Worm (Caenorhabditis elegans) whole organism, L4 larva: ENCODE results near the gene gldi-9.

Experiments used
- F10B5.3 ChIP-seq: sonication (generic microtip); optimal IDR thresholded peaks from 2 replicates; lab custom pipeline; 2016; ENCODE audit warnings: mild to moderate bottlenecking, missing genetic modification characterization, missing compliant biosample characterization
- F26F4.8 ChIP-seq: fragments of 200-800 bp; sonication (Bioruptor generic); conservative IDR thresholded peaks from 2 replicates; pipeline ENCODE4 v1.3.6; 2022; ENCODE audit warnings: missing genetic modification characterization, missing compliant biosample characterization
- F49E8.2 ChIP-seq: sonication (generic microtip); optimal IDR thresholded peaks from 2 replicates; lab custom pipeline; 2016; ENCODE audit warnings: missing compliant biosample characterization, mild to moderate bottlenecking, missing genetic modification characterization, borderline replicate concordance
- R02D3.7 ChIP-seq: fragments of 150-350 bp; sonication (generic microtip); optimal IDR thresholded peaks from 3 replicates; lab custom pipeline; 2014; ENCODE audit warnings: missing biosample characterization, missing genetic modification characterization
- T20F7.1 ChIP-seq: fragments of 200-800 bp; sonication (Bioruptor generic); optimal IDR thresholded peaks from 2 replicates; lab custom pipeline; 2018; ENCODE audit warnings: mild to moderate bottlenecking, missing genetic modification characterization, missing compliant biosample characterization
- Y5F2A.4 ChIP-seq: fragments of 200-800 bp; sonication (Bioruptor generic); optimal IDR thresholded peaks from 2 replicates; lab custom pipeline; 2018; ENCODE audit warnings: mild to moderate bottlenecking, missing genetic modification characterization, missing compliant biosample characterization
- aha-1 ChIP-seq: fragments of 150-350 bp; peaks from one replicate; lab custom pipeline; 2014; ENCODE audit warnings: missing biosample characterization, missing genetic modification characterization
- aly-2 ChIP-seq: sonication (generic microtip); optimal IDR thresholded peaks from 2 replicates; lab custom pipeline; 2018; ENCODE audit warnings: missing biosample characterization, missing genetic modification characterization
- ceh-28 ChIP-seq: fragments of 150-350 bp; optimal IDR thresholded peaks from 2 replicates; lab custom pipeline; 2014; ENCODE audit warnings: missing biosample characterization, missing genetic modification reagents, missing genetic modification characterization
- ceh-44 ChIP-seq: fragments of 200-800 bp; sonication (Bioruptor generic); IDR thresholded peaks from 2 replicates; pipeline ENCODE4 v1.3.6; 2022; ENCODE audit warnings: missing genetic modification reagents, missing genetic modification characterization, missing compliant biosample characterization
- ceh-62 ChIP-seq: sonication (generic microtip); optimal IDR thresholded peaks from 2 replicates; lab custom pipeline; 2017; ENCODE audit warnings: missing biosample characterization, missing genetic modification characterization
- ctbp-1 ChIP-seq: fragments of 200-800 bp; sonication (Bioruptor generic); IDR thresholded peaks from 2 replicates; pipeline ENCODE4 v1.3.6; 2022; ENCODE audit warnings: missing genetic modification reagents, missing genetic modification characterization, missing compliant biosample characterization
- daf-16 ChIP-seq, 3 experiments: sonication (generic microtip); optimal IDR thresholded peaks; 2 replicates each; lab custom pipeline; 2016 to 2017; ENCODE audit warnings: missing genetic modification characterization in 3 of 3, missing genetic modification reagents in 3 of 3, mild to moderate bottlenecking in 2 of 3, missing compliant biosample characterization in 2 of 3, missing biosample characterization in 1 of 3, moderate library complexity in 1 of 3
- daf-19 ChIP-seq: fragments of 200-800 bp; sonication (Bioruptor generic); conservative IDR thresholded peaks from 2 replicates; pipeline ENCODE4 v1.3.6; 2022; ENCODE audit warnings: missing genetic modification characterization, missing compliant biosample characterization
- daf-8 ChIP-seq: fragments of 200-800 bp; sonication (Bioruptor generic); IDR thresholded peaks from 2 replicates; pipeline ENCODE4 v1.3.6; 2022; ENCODE audit warnings: missing genetic modification characterization, missing compliant biosample characterization
- dmd-6 ChIP-seq: fragments of 200-800 bp; sonication (Bioruptor generic); IDR thresholded peaks from 2 replicates; pipeline ENCODE4 v1.3.6; 2022; ENCODE audit warnings: missing genetic modification reagents, missing genetic modification characterization, missing compliant biosample characterization
- dve-1 ChIP-seq: sonication (generic microtip); optimal IDR thresholded peaks from 2 replicates; lab custom pipeline; 2017; ENCODE audit warnings: antibody characterized with exemption, mild to moderate bottlenecking, missing genetic modification characterization, missing compliant biosample characterization; ENCODE audit not compliant: insufficient read depth
- fos-1 ChIP-seq: fragments of 150-350 bp; optimal IDR thresholded peaks from 2 replicates; lab custom pipeline; 2014; ENCODE audit warnings: missing biosample characterization, missing genetic modification characterization
- hlh-11 ChIP-seq: fragments of 200-800 bp; sonication (Bioruptor generic); optimal IDR thresholded peaks from 2 replicates; lab custom pipeline; 2018; ENCODE audit warnings: mild to moderate bottlenecking, missing genetic modification characterization, missing compliant biosample characterization
- jun-1 ChIP-seq: fragments of 150-350 bp; optimal IDR thresholded peaks from 2 replicates; lab custom pipeline; 2014; ENCODE audit warnings: missing biosample characterization, missing genetic modification reagents, missing genetic modification characterization
- lin-1 ChIP-seq: fragments of 200-800 bp; sonication (Bioruptor generic); IDR thresholded peaks from 2 replicates; pipeline ENCODE4 v1.3.6; 2022; ENCODE audit warnings: missing genetic modification reagents, missing genetic modification characterization, missing compliant biosample characterization
- lin-15B ChIP-seq: fragments of 150-350 bp; sonication (generic microtip); optimal IDR thresholded peaks from 3 replicates; lab custom pipeline; 2014; ENCODE audit warnings: missing biosample characterization, missing genetic modification characterization
- lin-38 ChIP-seq: fragments of 200-800 bp; sonication (Bioruptor generic); IDR thresholded peaks from 2 replicates; pipeline ENCODE4 v1.3.6; 2022; ENCODE audit warnings: missing genetic modification reagents, missing genetic modification characterization, missing compliant biosample characterization
- lir-3 ChIP-seq: sonication (generic microtip); optimal IDR thresholded peaks from 2 replicates; lab custom pipeline; 2016; ENCODE audit warnings: mild to moderate bottlenecking, missing genetic modification characterization, missing compliant biosample characterization
- lsy-2 ChIP-seq, 2 experiments: fragments of 150-350 bp in 1 of 2; sonication (generic microtip) in 1 of 2; optimal IDR thresholded peaks; 2 replicates each; lab custom pipeline; 2014 to 2017; ENCODE audit warnings: missing biosample characterization in 2 of 2, missing genetic modification characterization in 2 of 2
- mdl-1 ChIP-seq, 2 experiments: fragments of 150-350 bp in 1 of 2; sonication (generic microtip) in 1 of 2; optimal IDR thresholded peaks; 2 replicates each; lab custom pipeline; 2014 to 2017; ENCODE audit warnings: missing biosample characterization in 2 of 2, missing genetic modification characterization in 2 of 2
- mes-2 ChIP-seq: sonication (generic microtip); optimal IDR thresholded peaks from 2 replicates; lab custom pipeline; 2016; ENCODE audit warnings: missing genotype, mild to moderate bottlenecking, missing genetic modification characterization, missing compliant biosample characterization; ENCODE audit not compliant: poor library complexity, severe bottlenecking
- nhr-102 ChIP-seq: sonication (generic microtip); optimal IDR thresholded peaks from 2 replicates; lab custom pipeline; 2016; ENCODE audit warnings: mild to moderate bottlenecking, missing genetic modification characterization, moderate library complexity, missing compliant biosample characterization
- nhr-28 ChIP-seq: fragments of 150-350 bp; optimal IDR thresholded peaks from 2 replicates; lab custom pipeline; 2014; ENCODE audit warnings: missing biosample characterization, missing genetic modification characterization
- nhr-48 ChIP-seq: sonication (generic microtip); optimal IDR thresholded peaks from 2 replicates; lab custom pipeline; 2016; ENCODE audit warnings: mild to moderate bottlenecking, missing genetic modification characterization, missing compliant biosample characterization
- nhr-77 ChIP-seq: fragments of 150-350 bp; optimal IDR thresholded peaks from 2 replicates; lab custom pipeline; 2014; ENCODE audit warnings: missing biosample characterization, missing genetic modification characterization
- php-3 ChIP-seq: fragments of 200-800 bp; sonication (Bioruptor generic); IDR thresholded peaks from 2 replicates; pipeline ENCODE4 v1.3.6; 2022; ENCODE audit warnings: missing genetic modification reagents, missing genetic modification characterization, missing compliant biosample characterization
- pqm-1 ChIP-seq: sonication (generic microtip); optimal IDR thresholded peaks from 2 replicates; lab custom pipeline; 2017; ENCODE audit warnings: missing biosample characterization, missing genetic modification characterization
- rbr-2 ChIP-seq: sonication (generic microtip); optimal IDR thresholded peaks from 2 replicates; lab custom pipeline; 2016; ENCODE audit warnings: missing genotype, missing genetic modification characterization, missing compliant biosample characterization
- saeg-2 ChIP-seq: fragments of 200-800 bp; sonication (Bioruptor generic); IDR thresholded peaks from 2 replicates; pipeline ENCODE4 v1.3.6; 2022; ENCODE audit warnings: missing genetic modification reagents, missing genetic modification characterization, missing compliant biosample characterization
- set-16 ChIP-seq: fragments of 200-800 bp; sonication (Bioruptor generic); IDR thresholded peaks from 2 replicates; pipeline ENCODE4 v1.3.6; 2022; ENCODE audit warnings: missing genetic modification reagents, missing genetic modification characterization, missing compliant biosample characterization
- skn-1 ChIP-seq: fragments of 150-350 bp; optimal IDR thresholded peaks from 2 replicates; lab custom pipeline; 2014; ENCODE audit warnings: missing biosample characterization, missing genetic modification characterization
- snpc-1.2 ChIP-seq: fragments of 200-800 bp; sonication (Bioruptor generic); IDR thresholded peaks from 2 replicates; pipeline ENCODE4 v1.3.6; 2022; ENCODE audit warnings: missing genetic modification reagents, missing genetic modification characterization, missing compliant biosample characterization
- tra-1 ChIP-seq: fragments of 200-800 bp; sonication (Bioruptor generic); IDR thresholded peaks from 2 replicates; pipeline ENCODE4 v1.3.6; 2022; ENCODE audit warnings: missing genetic modification reagents, missing genetic modification characterization, missing compliant biosample characterization
- unc-130 ChIP-seq: sonication (generic microtip); optimal IDR thresholded peaks from 2 replicates; lab custom pipeline; 2016; ENCODE audit warnings: missing genetic modification reagents, missing genetic modification characterization, missing compliant biosample characterization
- zfp-3 ChIP-seq: fragments of 200-800 bp; sonication (Bioruptor generic); conservative IDR thresholded peaks from 2 replicates; pipeline ENCODE4 v1.3.6; 2022; ENCODE audit warnings: missing genetic modification reagents, missing genetic modification characterization, missing compliant biosample characterization
- ztf-11 ChIP-seq: fragments of 150-350 bp; optimal IDR thresholded peaks from 2 replicates; lab custom pipeline; 2014; ENCODE audit warnings: missing biosample characterization, missing genetic modification characterization

The gldi-9 gene

ce11 chrIII:2739469-2739868 is 16.7 kb downstream of the gldi-9 start, which contains the start of gene cest-25:
cest-25 (minus strand) TSS chrIII:2739531.
- TF ChIP-seq daf-16 (GFP tag; optimal IDR thresholded peaks at IDR 0.05; lab: Kevin White, UChicago) (peak in 1 of 2 experiments; percentile 53), daf-16 (tag; optimal IDR thresholded peaks at IDR 0.05; lab: Kevin White, UChicago) (peak; percentile 95), T20F7.1 (peak; percentile 21), nhr-102 (peak; percentile 7), nhr-77 (peak; percentile 71), dve-1 (peak; percentile 81), dmd-6 (peak; percentile 77), R02D3.7 (tag; lab: Kevin White, UChicago) (no peak), mdl-1 (tag; optimal IDR thresholded peaks at IDR 0.05; lab: Kevin White, UChicago) (no peak), set-16 (GFP tag; lab: Robert Waterston, UW) (no peak), php-3 (GFP tag; lab: Robert Waterston, UW) (peak; percentile 90), lir-3 (tag; lab: Kevin White, UChicago) (no peak), lsy-2 (tag; optimal IDR thresholded peaks at IDR 0.05; lab: Kevin White, UChicago) (no peak), lin-1 (GFP tag; lab: Robert Waterston, UW) (0 out of 2 replicates have a peak, but pooled peaks have one; percentile 25), hlh-11 (tag; lab: Kevin White, UChicago) (peak; percentile 71), aly-2 (tag; lab: Kevin White, UChicago) (no peak), pqm-1 (peak; percentile 97), mes-2 (tag; lab: Kevin White, UChicago) (no peak), nhr-28 (tag; lab: Kevin White, UChicago) (peak; percentile 96)
- TF ChIP-seq, all 104 proteins: peak for 11

ce11 chrIII:2733606-2734183 is 22.5 kb downstream of the gldi-9 start, which contains the start of gene Y71H2AM.12:
Y71H2AM.12 (minus strand) TSS chrIII:2734091.
- TF ChIP-seq ceh-28 (tag; lab: Kevin White, UChicago) = no peak
- TF ChIP-seq F26F4.8 (GFP tag; lab: Robert Waterston, UW) = no peak
- peak; percentile 34 for TF ChIP-seq pqm-1
- TF ChIP-seq dmd-6 = peak; percentile 62
- TF ChIP-seq Y5F2A.4 (GFP tag; lab: Kevin White, UChicago) = no peak
- peak; percentile 6; the same call in 1 of the 2 replicates for TF ChIP-seq lin-1 (GFP tag; lab: Robert Waterston, UW)
- peak; percentile 44 for TF ChIP-seq nhr-77
- no peak for TF ChIP-seq fos-1
- TF ChIP-seq tra-1 = 0 out of 2 replicates have a peak, but pooled peaks have one; percentile 55
- no peak for TF ChIP-seq ctbp-1 (GFP tag; lab: Robert Waterston, UW)
- TF ChIP-seq skn-1 = no peak
- no peak for TF ChIP-seq ztf-11 (tag; lab: Kevin White, UChicago)
- TF ChIP-seq daf-16 (GFP tag; optimal IDR thresholded peaks at IDR 0.05; lab: Kevin White, UChicago) = no peak
- TF ChIP-seq daf-16 (tag; optimal IDR thresholded peaks at IDR 0.05; lab: Kevin White, UChicago) = peak; percentile 25
- peak; percentile 12 for TF ChIP-seq nhr-48 (tag; lab: Kevin White, UChicago)
- TF ChIP-seq hlh-11 (tag; lab: Kevin White, UChicago) = peak; percentile 61
- peak; percentile 40 for TF ChIP-seq dve-1
- TF ChIP-seq nhr-28 (tag; lab: Kevin White, UChicago) = peak; percentile 30
- no peak for TF ChIP-seq lin-15B
- TF ChIP-seq aha-1 (tag; lab: Kevin White, UChicago) = peak; percentile 35

- TF ChIP-seq F26F4.8 (GFP tag; lab: Robert Waterston, UW) = no peak
- TF ChIP-seq ceh-44 = no peak
- no peak for TF ChIP-seq php-3 (GFP tag; lab: Robert Waterston, UW)
- no peak for TF ChIP-seq aly-2 (tag; lab: Kevin White, UChicago)
- TF ChIP-seq skn-1 = no peak
- no peak for TF ChIP-seq jun-1 (tag; lab: Kevin White, UChicago)
- TF ChIP-seq daf-19 (GFP tag; lab: Robert Waterston, UW) = no peak
- no peak for TF ChIP-seq ztf-11 (tag; lab: Kevin White, UChicago)
- no peak for TF ChIP-seq rbr-2 (tag; lab: Kevin White, UChicago)
- TF ChIP-seq snpc-1.2 (GFP tag; lab: Robert Waterston, UW) = no peak
- no peak for TF ChIP-seq daf-8 (GFP tag; lab: Robert Waterston, UW)
- peak; percentile 86 for TF ChIP-seq F49E8.2 (tag; lab: Kevin White, UChicago)
- no peak for TF ChIP-seq nhr-48 (tag; lab: Kevin White, UChicago)
- TF ChIP-seq unc-130 = peak; percentile 63
- TF ChIP-seq F10B5.3 (tag; lab: Kevin White, UChicago) = no peak
- TF ChIP-seq nhr-77 = no peak
- no peak for TF ChIP-seq ceh-62 (tag; lab: Kevin White, UChicago)
- TF ChIP-seq lin-38 = 0 out of 2 replicates have a peak, but pooled peaks have one; percentile 28
- TF ChIP-seq daf-16 (GFP tag; optimal IDR thresholded peaks at IDR 0.05; lab: Kevin White, UChicago) = peak in 1 of 2 experiments; percentile 13
- no peak for TF ChIP-seq daf-16 (tag; optimal IDR thresholded peaks at IDR 0.05; lab: Kevin White, UChicago)
- no peak for TF ChIP-seq zfp-3 (GFP tag; lab: Robert Waterston, UW)
- no peak for TF ChIP-seq saeg-2 (GFP tag; lab: Robert Waterston, UW)
- no peak for TF ChIP-seq aha-1 (tag; lab: Kevin White, UChicago)
Observed at ce11 chrIII:2725221-2726203, 30.6 kb downstream of the gldi-9 start, which contains the start of gene cosa-1. cosa-1 (plus strand) TSS chrIII:2726116.
